Fruit fly (Drosophila melanogaster): ENCODE data around the gene eIF3e.
A peak's percentile ranks its signal among the peaks of the same experiment; 100 is the strongest.

Gene eIF3e

dm6 chr3L:16807558-16807957 lies 20.8 kb upstream of the eIF3e start, which contains the start of gene CG9674:
Gene CG9674 (minus strand): TSS chr3L:16807731.
- TF ChIP-seq seq (GFP tag; IDR thresholded peaks at IDR 0.05) (peak; percentile 14; the same call in 1 of the 2 replicates), gsb-n (tag; optimal IDR thresholded peaks at IDR 0.05) (no peak), nom (GFP tag; optimal IDR thresholded peaks at IDR 0.05) (peak; percentile 72), Trl (optimal IDR thresholded peaks at IDR 0.05) (peak; percentile 51), Trl (GFP tag; optimal IDR thresholded peaks at IDR 0.05) (no peak), CG4360 (GFP tag; IDR thresholded peaks at IDR 0.05) (peak; percentile 59; the same call in 1 of the 2 replicates), NC2α (GFP tag; optimal IDR thresholded peaks at IDR 0.05) (no peak)

dm6 chr3L:16806823-16807325 lies 20.1 kb upstream of the eIF3e start:
- peak; percentile 84 for TF ChIP-seq CG11696 (GFP tag; IDR thresholded peaks at IDR 0.05)
- TF ChIP-seq CG7556 (GFP tag; optimal IDR thresholded peaks at IDR 0.05) = peak; percentile 91
- TF ChIP-seq dati (GFP tag; IDR thresholded peaks at IDR 0.05) = 0 out of 2 replicates have a peak, but pooled peaks have one; percentile 21
- no peak for TF ChIP-seq Bdp1 (GFP tag; optimal IDR thresholded peaks at IDR 0.05)
- peak; percentile 67; the same call in 1 of the 2 replicates for TF ChIP-seq CG32532 (GFP tag; IDR thresholded peaks at IDR 0.05)
- TF ChIP-seq danr (GFP tag; IDR thresholded peaks at IDR 0.05) = no peak
- no peak for TF ChIP-seq Dip3 (GFP tag; optimal IDR thresholded peaks at IDR 0.05)
- TF ChIP-seq Hand (GFP tag; optimal IDR thresholded peaks at IDR 0.05) = peak; percentile 42
- peak; percentile 75 for TF ChIP-seq CG15269 (tag; optimal IDR thresholded peaks at IDR 0.05)
- TF ChIP-seq TFAM (GFP tag; optimal IDR thresholded peaks at IDR 0.05) = no peak
- 0 out of 2 replicates have a peak, but pooled peaks have one; percentile 25 for TF ChIP-seq CG1024 (GFP tag; IDR thresholded peaks at IDR 0.05)
- peak; percentile 39 for TF ChIP-seq CG30020 (tag; optimal IDR thresholded peaks at IDR 0.05)
- TF ChIP-seq fru (optimal IDR thresholded peaks at IDR 0.05) = no peak
- no peak for TF ChIP-seq CG7928 (GFP tag; optimal IDR thresholded peaks at IDR 0.05)
- TF ChIP-seq CG8290 (GFP tag; optimal IDR thresholded peaks at IDR 0.05) = peak; percentile 43
- peak in 1 of 2 experiments; percentile 54 for TF ChIP-seq CG8290 (tag; optimal IDR thresholded peaks at IDR 0.05)
- TF ChIP-seq org-1 (GFP tag; optimal IDR thresholded peaks at IDR 0.05) = peak; percentile 79
- no peak for TF ChIP-seq Dfd (GFP tag; optimal IDR thresholded peaks at IDR 0.05)
- peak; percentile 42 for TF ChIP-seq CG2120 (GFP tag; optimal IDR thresholded peaks at IDR 0.05)
- no peak for TF ChIP-seq HLHmδ (GFP tag; optimal IDR thresholded peaks at IDR 0.05)
- TF ChIP-seq prd (optimal IDR thresholded peaks at IDR 0.05) = no peak
- peak; percentile 59; the same call in 1 of the 3 replicates for TF ChIP-seq prd (GFP tag; IDR thresholded peaks at IDR 0.05)
- peak in 1 of 3 experiments; percentile 78 for TF ChIP-seq lola (GFP tag; optimal IDR thresholded peaks at IDR 0.05)
- TF ChIP-seq crol (GFP tag; IDR thresholded peaks at IDR 0.05) = no peak
- no peak for TF ChIP-seq CG33213 (GFP tag; optimal IDR thresholded peaks at IDR 0.05)
- peak; percentile 30 for TF ChIP-seq Abd-B (GFP tag; optimal IDR thresholded peaks at IDR 0.05)
- no peak for TF ChIP-seq Bteb2 (GFP tag; optimal IDR thresholded peaks at IDR 0.05)
- TF ChIP-seq CG6765 (GFP tag; optimal IDR thresholded peaks at IDR 0.05) = peak; percentile 39
- peak; percentile 80 for TF ChIP-seq grau (tag; optimal IDR thresholded peaks at IDR 0.05)
- no peak for TF ChIP-seq Tbp (GFP tag; optimal IDR thresholded peaks at IDR 0.05)
- peak; percentile 45 for TF ChIP-seq CG11247 (GFP tag; IDR thresholded peaks at IDR 0.05)
- TF ChIP-seq CG5180 (GFP tag; optimal IDR thresholded peaks at IDR 0.05) = peak; percentile 46
- TF ChIP-seq CG30403 (GFP tag; optimal IDR thresholded peaks at IDR 0.05) = peak; percentile 72
- no peak for TF ChIP-seq CG1647 (GFP tag; optimal IDR thresholded peaks at IDR 0.05)
- no peak for TF ChIP-seq CG3163 (GFP tag; optimal IDR thresholded peaks at IDR 0.05)
- TF ChIP-seq Six4 (GFP tag; optimal IDR thresholded peaks at IDR 0.05) = peak; percentile 30
- no peak for TF ChIP-seq lov (optimal IDR thresholded peaks at IDR 0.05)
- no peak for TF ChIP-seq lov (GFP tag; IDR thresholded peaks at IDR 0.05)
- no peak for TF ChIP-seq CG6791 (GFP tag; IDR thresholded peaks at IDR 0.05; ENCODE audit: partially characterized antibody)
- peak; percentile 78 for TF ChIP-seq CG2712 (tag; optimal IDR thresholded peaks at IDR 0.05)
- 0 out of 2 replicates have a peak, but pooled peaks have one; percentile 42 for TF ChIP-seq stc (GFP tag; IDR thresholded peaks at IDR 0.05)
- no peak for TF ChIP-seq CG2129 (GFP tag; IDR thresholded peaks at IDR 0.05; ENCODE audit: partially characterized antibody)
- TF ChIP-seq Lpt (GFP tag; optimal IDR thresholded peaks at IDR 0.05) = no peak
- 0 out of 2 replicates have a peak, but pooled peaks have one; percentile 33 for TF ChIP-seq ttk (GFP tag; IDR thresholded peaks at IDR 0.05)
